Worm (Caenorhabditis elegans): ENCODE data around the gene ttr-54.

DNA sequence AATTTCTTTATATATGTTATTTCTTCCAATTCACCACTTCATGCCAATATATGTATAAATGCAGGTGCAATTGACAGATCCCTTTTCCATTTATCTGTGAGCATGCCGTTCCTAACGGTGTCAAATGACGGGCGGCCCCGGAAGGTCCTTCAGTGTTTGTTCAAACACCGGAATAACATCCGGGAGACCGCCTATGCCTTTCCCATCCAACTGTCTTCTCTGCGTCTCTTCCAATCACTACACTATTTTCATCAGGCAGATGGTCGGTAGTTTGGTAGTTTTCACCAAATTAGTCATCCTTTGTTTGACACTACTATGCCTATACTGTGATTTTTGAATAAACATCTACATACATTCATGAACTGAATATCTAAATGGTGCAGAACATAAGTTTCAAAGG lies 35.0 kb downstream of the ttr-54 start:
- no peak for TF ChIP-seq ces-1 (GFP tag; optimal IDR thresholded peaks at IDR 0.05)
- TF ChIP-seq unc-130 (GFP tag; optimal IDR thresholded peaks at IDR 0.05): no peak
- no peak for TF ChIP-seq lsy-2 (tag; optimal IDR thresholded peaks at IDR 0.05)
- no peak for TF ChIP-seq pqm-1 (tag; optimal IDR thresholded peaks at IDR 0.05)
- no peak for TF ChIP-seq nhr-6 (tag; optimal IDR thresholded peaks at IDR 0.05)
- no peak for TF ChIP-seq dpl-1 (GFP tag; optimal IDR thresholded peaks at IDR 0.05)
- no peak for TF ChIP-seq fos-1 (tag; optimal IDR thresholded peaks at IDR 0.05)

All from whole organism, L4 larva.